Worm (Caenorhabditis elegans): ENCODE data around the gene F41C3.8.

Gene F41C3.8

DNA sequence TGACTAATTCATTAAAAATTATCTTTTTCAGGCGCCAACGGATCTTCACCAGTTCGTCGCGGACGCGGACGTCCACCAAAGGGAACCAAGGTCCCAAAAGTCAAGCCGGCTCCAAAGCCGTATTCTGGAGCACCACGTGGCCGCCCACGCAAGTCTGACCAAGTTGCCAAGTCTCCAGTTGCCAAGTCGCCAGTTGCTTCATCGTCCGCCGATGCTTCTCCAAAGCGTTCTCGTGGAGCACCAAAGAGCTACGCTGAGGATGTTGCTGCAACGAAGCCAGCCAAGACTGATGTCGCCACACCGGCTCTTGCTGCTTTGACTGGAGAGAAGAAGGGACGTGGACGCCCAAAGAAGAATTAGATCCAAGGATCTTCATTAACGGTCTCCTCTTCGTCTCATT lies 42.6 kb upstream of the F41C3.8 start:
- TF ChIP-seq ceh-39 (tag; optimal IDR thresholded peaks at IDR 0.05) = no peak
- no peak for TF ChIP-seq nhr-12 (tag; optimal IDR thresholded peaks at IDR 0.05)
- TF ChIP-seq lin-32 (GFP tag; optimal IDR thresholded peaks at IDR 0.05) = no peak
- TF ChIP-seq drap-1 (GFP tag; optimal IDR thresholded peaks at IDR 0.05) = no peak
- no peak for TF ChIP-seq snpc-4 (tag; optimal IDR thresholded peaks at IDR 0.05)
- no peak for TF ChIP-seq unc-120 (tag; optimal IDR thresholded peaks at IDR 0.05; ENCODE audit: poor library complexity, severe bottlenecking)
- TF ChIP-seq unc-39 (tag; optimal IDR thresholded peaks at IDR 0.05) = no peak
- no peak for TF ChIP-seq bed-3 (GFP tag; optimal IDR thresholded peaks at IDR 0.05)
- no peak for TF ChIP-seq mab-5 (tag; optimal IDR thresholded peaks at IDR 0.05)
- TF ChIP-seq nhr-2 (tag; optimal IDR thresholded peaks at IDR 0.05) = no peak
- TF ChIP-seq zip-8 (tag; optimal IDR thresholded peaks at IDR 0.05) = no peak
- TF ChIP-seq nhr-237 (tag; optimal IDR thresholded peaks at IDR 0.05) = no peak
- TF ChIP-seq lin-13 (tag; optimal IDR thresholded peaks at IDR 0.05) = no peak
- TF ChIP-seq M03D4.4 (tag; optimal IDR thresholded peaks at IDR 0.05) = no peak
- no peak for TF ChIP-seq sem-2 (GFP tag; optimal IDR thresholded peaks at IDR 0.05)
- no peak for TF ChIP-seq mls-2 (tag; optimal IDR thresholded peaks at IDR 0.05)
- no peak for TF ChIP-seq hlh-1 (tag; optimal IDR thresholded peaks at IDR 0.05)

DNA sequence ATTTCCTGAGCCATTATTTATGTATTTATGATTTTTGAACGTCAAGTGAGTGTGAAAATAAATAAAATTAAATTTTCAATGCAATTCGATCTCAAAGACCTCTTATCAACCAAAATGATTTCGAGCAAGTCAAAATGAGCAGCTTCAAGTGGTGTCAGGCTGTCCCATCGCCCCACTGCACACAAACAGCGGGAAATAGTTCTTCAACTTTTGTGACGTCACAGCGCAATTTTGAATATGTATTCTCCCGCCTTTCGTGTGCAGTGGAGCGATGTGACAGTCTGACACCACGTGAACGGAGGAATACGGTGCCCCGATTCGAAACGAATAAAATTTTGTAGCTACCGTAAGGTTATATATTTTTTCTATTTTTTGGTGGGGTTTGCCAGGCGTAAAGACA lies 42.2 kb upstream of the F41C3.8 start:
- TF ChIP-seq mls-2 (tag; optimal IDR thresholded peaks at IDR 0.05) = no peak
- TF ChIP-seq lin-32 (GFP tag; optimal IDR thresholded peaks at IDR 0.05) = no peak

DNA sequence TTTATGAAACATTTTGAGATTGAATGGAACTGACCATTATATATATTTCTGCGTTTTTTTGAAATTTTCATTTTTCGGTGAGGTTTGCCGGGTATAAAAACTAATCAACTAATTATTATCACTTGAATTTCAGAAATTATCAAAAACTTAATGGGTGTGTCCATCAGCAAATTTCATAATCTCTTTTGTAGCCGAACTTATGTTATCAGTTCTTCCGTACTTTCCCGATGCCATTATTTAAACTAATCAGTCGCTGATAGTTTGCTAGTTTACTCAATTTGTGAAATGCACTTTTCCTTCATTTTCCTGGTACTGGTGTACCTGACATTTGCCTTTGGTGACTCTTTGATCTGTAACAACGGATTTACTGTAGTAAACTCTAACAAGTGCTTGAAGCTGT lies 41.7 kb upstream of the F41C3.8 start:
- TF ChIP-seq sptf-1 (tag; optimal IDR thresholded peaks at IDR 0.05) (no peak), lsy-2 (tag; optimal IDR thresholded peaks at IDR 0.05) (no peak), nhr-237 (tag; optimal IDR thresholded peaks at IDR 0.05) (no peak)

DNA sequence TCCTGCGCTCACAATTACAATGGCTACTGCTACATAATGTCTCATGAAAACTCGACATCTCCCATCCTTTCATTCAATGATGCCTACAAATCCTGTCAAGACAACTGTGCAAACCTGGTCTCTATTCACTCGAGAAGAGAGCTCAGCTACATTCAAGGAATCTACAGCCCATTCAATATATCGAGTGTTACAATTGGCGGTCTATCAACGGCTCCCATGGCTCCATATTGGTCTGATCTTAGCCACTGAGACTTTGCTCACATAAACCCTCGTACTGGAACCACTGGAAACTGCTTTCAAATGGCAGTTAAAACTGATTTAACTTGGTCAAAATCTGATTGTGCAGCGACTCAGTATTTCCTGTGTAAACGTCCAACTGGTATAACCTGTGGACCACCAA lies 40.4 kb upstream of the F41C3.8 start, which contains the start of gene T05A7.3:
Gene T05A7.3 (plus strand): TSS at position 301 of the 400 bp plus-strand sequence.
- no peak for TF ChIP-seq lin-32 (GFP tag; optimal IDR thresholded peaks at IDR 0.05)
- no peak for TF ChIP-seq zip-8 (tag; optimal IDR thresholded peaks at IDR 0.05)
- no peak for TF ChIP-seq mls-2 (tag; optimal IDR thresholded peaks at IDR 0.05)
- TF ChIP-seq nhr-2 (tag; optimal IDR thresholded peaks at IDR 0.05) = no peak
- no peak for TF ChIP-seq ces-1 (GFP tag; optimal IDR thresholded peaks at IDR 0.05)
- no peak for TF ChIP-seq mep-1 (tag; optimal IDR thresholded peaks at IDR 0.05)
- no peak for TF ChIP-seq ceh-39 (tag; optimal IDR thresholded peaks at IDR 0.05)
- no peak for TF ChIP-seq ceh-83 (GFP tag; optimal IDR thresholded peaks at IDR 0.05)
- no peak for TF ChIP-seq mab-5 (tag; optimal IDR thresholded peaks at IDR 0.05)
- TF ChIP-seq sem-2 (GFP tag; optimal IDR thresholded peaks at IDR 0.05) = no peak
- TF ChIP-seq flh-1 (GFP tag; optimal IDR thresholded peaks at IDR 0.05) = no peak
- TF ChIP-seq ceh-43 (GFP tag; optimal IDR thresholded peaks at IDR 0.05) = no peak
- no peak for TF ChIP-seq tbx-8 (GFP tag; optimal IDR thresholded peaks at IDR 0.05)
- no peak for TF ChIP-seq unc-39 (tag; optimal IDR thresholded peaks at IDR 0.05)
- no peak for TF ChIP-seq elt-3 (tag; optimal IDR thresholded peaks at IDR 0.05)
- no peak for TF ChIP-seq ham-2 (GFP tag; optimal IDR thresholded peaks at IDR 0.05)
- TF ChIP-seq nhr-76 (tag; optimal IDR thresholded peaks at IDR 0.05) = no peak

DNA sequence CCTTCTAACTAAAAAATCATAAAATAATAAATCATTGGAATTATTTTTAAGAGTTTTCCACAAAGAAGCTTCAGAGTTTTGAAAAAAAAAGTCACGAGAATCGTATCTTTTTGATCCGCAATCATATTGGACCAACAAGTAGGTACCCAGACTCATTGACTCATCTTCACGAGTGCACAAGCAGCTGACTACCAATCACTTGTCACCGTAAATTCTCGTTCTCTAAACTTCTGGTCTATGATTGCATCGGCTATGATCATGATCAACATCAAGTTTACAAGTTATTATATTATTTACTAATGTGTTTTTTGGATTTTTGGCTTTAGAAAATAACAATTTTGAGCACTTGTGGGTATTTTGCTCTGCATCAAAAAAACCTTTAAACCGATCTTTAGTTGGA lies 39.6 kb upstream of the F41C3.8 start:
- no peak for TF ChIP-seq pha-4 (tag; optimal IDR thresholded peaks at IDR 0.05)
- TF ChIP-seq hlh-1 (tag; optimal IDR thresholded peaks at IDR 0.05) = peak; percentile 75
- TF ChIP-seq unc-62 (GFP tag; optimal IDR thresholded peaks at IDR 0.05) = peak; percentile 40
- TF ChIP-seq ceh-43 (GFP tag; optimal IDR thresholded peaks at IDR 0.05) = no peak
- TF ChIP-seq cnd-1 (tag; optimal IDR thresholded peaks at IDR 0.05) = no peak
- TF ChIP-seq ceh-39 (tag; optimal IDR thresholded peaks at IDR 0.05) = no peak
- no peak for TF ChIP-seq lin-13 (tag; optimal IDR thresholded peaks at IDR 0.05)

DNA sequence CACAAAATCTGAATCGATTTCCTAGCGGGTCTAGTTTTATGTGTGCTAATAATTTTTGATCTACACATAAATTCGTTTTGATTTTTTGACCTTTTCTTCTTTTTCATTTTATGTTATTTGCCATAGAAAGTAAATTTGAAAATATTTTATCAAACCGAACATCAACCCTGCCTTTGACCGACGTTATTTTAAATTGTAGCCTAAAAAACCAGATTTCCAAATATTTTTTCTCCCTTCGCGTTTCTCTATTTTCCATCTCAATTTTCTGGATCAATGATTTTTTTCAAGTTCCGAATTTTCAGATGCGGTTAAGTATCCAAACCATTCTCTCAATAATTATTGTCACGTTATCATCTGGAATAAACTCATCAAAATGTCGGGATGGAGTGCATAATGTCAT lies 37.9 kb upstream of the F41C3.8 start, which contains the start of gene T05A7.1:
Gene T05A7.1 (plus strand): TSS at position 301 of the 400 bp plus-strand sequence.
- TF ChIP-seq ceh-43 (GFP tag; optimal IDR thresholded peaks at IDR 0.05) = no peak
- no peak for TF ChIP-seq tbx-8 (GFP tag; optimal IDR thresholded peaks at IDR 0.05)
- TF ChIP-seq nhr-76 (tag; optimal IDR thresholded peaks at IDR 0.05) = no peak
- TF ChIP-seq unc-120 (tag; optimal IDR thresholded peaks at IDR 0.05; ENCODE audit: poor library complexity, severe bottlenecking) = no peak
- no peak for TF ChIP-seq lsy-2 (tag; optimal IDR thresholded peaks at IDR 0.05)
- no peak for TF ChIP-seq flh-1 (GFP tag; optimal IDR thresholded peaks at IDR 0.05)
- TF ChIP-seq unc-39 (tag; optimal IDR thresholded peaks at IDR 0.05) = no peak
- no peak for TF ChIP-seq elt-1 (tag; optimal IDR thresholded peaks at IDR 0.05; ENCODE audit: borderline replicate concordance, insufficient read depth)
- TF ChIP-seq ceh-83 (GFP tag; optimal IDR thresholded peaks at IDR 0.05) = no peak
- TF ChIP-seq nhr-12 (tag; optimal IDR thresholded peaks at IDR 0.05) = no peak
- no peak for TF ChIP-seq unc-62 (GFP tag; optimal IDR thresholded peaks at IDR 0.05)
- TF ChIP-seq lin-32 (GFP tag; optimal IDR thresholded peaks at IDR 0.05) = no peak
- no peak for TF ChIP-seq blmp-1 (tag; optimal IDR thresholded peaks at IDR 0.05)

Data from whole organism, mixed stage, embryonic.